Fruit fly (Drosophila melanogaster): ENCODE results near the gene CG31626.

The CG31626 gene

DNA sequence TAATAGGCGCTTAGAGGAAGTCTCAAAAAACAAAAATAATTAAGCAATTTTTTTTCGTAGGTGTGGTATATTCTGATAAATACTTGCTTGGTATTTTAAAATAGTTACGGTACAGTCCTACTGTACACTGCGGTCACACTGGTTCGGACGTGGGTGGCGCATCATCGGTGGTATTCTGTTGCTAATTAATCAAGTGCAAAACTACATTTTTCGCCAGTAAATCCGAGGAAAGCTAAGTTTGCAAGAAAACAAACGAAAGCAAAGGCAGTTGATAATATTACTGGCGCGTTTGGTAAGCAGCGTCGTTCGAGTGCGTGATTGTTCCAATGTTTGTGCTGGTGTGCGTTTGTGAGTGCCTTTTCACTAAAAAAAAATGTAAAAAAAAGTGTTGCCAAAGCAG lies 26.3 kb upstream of the CG31626 start, which contains the start of gene CG8671 (continued):
- TF ChIP-seq Antp (GFP tag; optimal IDR thresholded peaks at IDR 0.05) (no peak), YL-1 (GFP tag; optimal IDR thresholded peaks at IDR 0.05) (peak; percentile 59), CG16779 (GFP tag; IDR thresholded peaks at IDR 0.05) (no peak), wor (GFP tag; IDR thresholded peaks at IDR 0.05) (no peak), unpg (GFP tag; optimal IDR thresholded peaks at IDR 0.05) (peak; percentile 17), E2f2 (GFP tag; IDR thresholded peaks at IDR 0.05) (peak; percentile 43; the same call in 1 of the 2 replicates), pzg (GFP tag; optimal IDR thresholded peaks at IDR 0.05) (peak; percentile 74), amos (GFP tag; IDR thresholded peaks at IDR 0.05; ENCODE audit: partially characterized antibody) (no peak), wek (GFP tag; optimal IDR thresholded peaks at IDR 0.05) (peak; percentile 96), HHEX (GFP tag; optimal IDR thresholded peaks at IDR 0.05) (no peak), Neu2 (GFP tag; optimal IDR thresholded peaks at IDR 0.05; ENCODE audit: borderline replicate concordance) (no peak), Ets97D (GFP tag; optimal IDR thresholded peaks at IDR 0.05) (peak; percentile 44), Dad (GFP tag; optimal IDR thresholded peaks at IDR 0.05) (no peak), row (GFP tag; IDR thresholded peaks at IDR 0.05) (peak; percentile 45; the same call in 2 of the 3 replicates), MBD-R2 (GFP tag; IDR thresholded peaks at IDR 0.05) (peak; percentile 49), emc (GFP tag; optimal IDR thresholded peaks at IDR 0.05) (no peak), lbe (GFP tag; optimal IDR thresholded peaks at IDR 0.05) (no peak), CG13287 (GFP tag; IDR thresholded peaks at IDR 0.05; ENCODE audit: partially characterized antibody) (peak; percentile 47; the same call in 1 of the 2 replicates), CG1603 (tag; optimal IDR thresholded peaks at IDR 0.05) (peak; percentile 62), CG15514 (GFP tag; optimal IDR thresholded peaks at IDR 0.05) (peak; percentile 40), ab (GFP tag; optimal IDR thresholded peaks at IDR 0.05) (no peak), Dp (GFP tag; optimal IDR thresholded peaks at IDR 0.05) (peak; percentile 35), CG10462 (GFP tag; optimal IDR thresholded peaks at IDR 0.05) (no peak), Dfd (GFP tag; optimal IDR thresholded peaks at IDR 0.05) (no peak), CG4854 (GFP tag; optimal IDR thresholded peaks at IDR 0.05) (no peak), CG6765 (GFP tag; optimal IDR thresholded peaks at IDR 0.05) (peak; percentile 31), CG32532 (GFP tag; IDR thresholded peaks at IDR 0.05) (peak; percentile 31; the same call in 1 of the 2 replicates), Fer1 (GFP tag; optimal IDR thresholded peaks at IDR 0.05) (peak; percentile 1), Ets65A (GFP tag) (peak; percentile 19), caup (GFP tag; optimal IDR thresholded peaks at IDR 0.05; ENCODE audit: severe bottlenecking) (peak; percentile 2), CG4820 (GFP tag; optimal IDR thresholded peaks at IDR 0.05) (no peak), Sin3A (optimal IDR thresholded peaks at IDR 0.05) (peak; percentile 33), mam (GFP tag; optimal IDR thresholded peaks at IDR 0.05) (no peak), gfzf (GFP tag; optimal IDR thresholded peaks at IDR 0.05) (peak; percentile 90)

- no peak for TF ChIP-seq nom (GFP tag; optimal IDR thresholded peaks at IDR 0.05)
- TF ChIP-seq CG17186 (GFP tag; optimal IDR thresholded peaks at IDR 0.05): peak; percentile 41
- TF ChIP-seq E2f2 (GFP tag; IDR thresholded peaks at IDR 0.05): peak; percentile 43
- no peak for TF ChIP-seq H2.0 (GFP tag; IDR thresholded peaks at IDR 0.05)
- peak; percentile 7 for TF ChIP-seq Sox100B (GFP tag; optimal IDR thresholded peaks at IDR 0.05)
- TF ChIP-seq phol (tag; optimal IDR thresholded peaks at IDR 0.05): peak; percentile 75
- TF ChIP-seq CG32532 (GFP tag; IDR thresholded peaks at IDR 0.05): no peak; the same call in 1 of the 2 replicates
- TF ChIP-seq Fer1 (GFP tag; optimal IDR thresholded peaks at IDR 0.05): peak; percentile 50
- peak; percentile 57 for TF ChIP-seq gro (GFP tag; optimal IDR thresholded peaks at IDR 0.05)
- peak; percentile 8 for TF ChIP-seq CG17359 (tag; optimal IDR thresholded peaks at IDR 0.05)
- no peak for TF ChIP-seq trh (GFP tag; optimal IDR thresholded peaks at IDR 0.05)
- peak; percentile 7 for TF ChIP-seq ERR (GFP tag; optimal IDR thresholded peaks at IDR 0.05)
- no peak for TF ChIP-seq CG11723 (GFP tag; optimal IDR thresholded peaks at IDR 0.05)
- TF ChIP-seq CG18764 (GFP tag; optimal IDR thresholded peaks at IDR 0.05): no peak
- TF ChIP-seq wek (GFP tag; optimal IDR thresholded peaks at IDR 0.05): peak; percentile 99
- TF ChIP-seq Nf-YC (tag; optimal IDR thresholded peaks at IDR 0.05): no peak
- no peak for TF ChIP-seq CG5953 (GFP tag; IDR thresholded peaks at IDR 0.05)
- peak; percentile 51 for TF ChIP-seq CG3995 (GFP tag; optimal IDR thresholded peaks at IDR 0.05)
- TF ChIP-seq gcm2 (GFP tag; optimal IDR thresholded peaks at IDR 0.05): no peak
- TF ChIP-seq CG1024 (GFP tag; IDR thresholded peaks at IDR 0.05): no peak
- no peak for TF ChIP-seq CG9817 (tag; optimal IDR thresholded peaks at IDR 0.05)
- TF ChIP-seq CG3065 (GFP tag; optimal IDR thresholded peaks at IDR 0.05): no peak
These were observed 24.3 kb upstream of the CG31626 start for dm6 chr2L:21260869-21261268.

Measured in whole organism, embryonic.